Worm (Caenorhabditis elegans) whole organism, mixed stage, embryonic: Measurements from ENCODE around the gene rpl-37.

Experiments
- M03D4.4 ChIP-seq: sonication (generic microtip); optimal IDR thresholded peaks from 2 replicates; lab custom pipeline; 2017; ENCODE audit warnings: mild to moderate bottlenecking, missing genetic modification characterization, missing compliant biosample characterization
- bed-3 ChIP-seq: fragments of 200-800 bp; sonication (Bioruptor generic); optimal IDR thresholded peaks from 3 replicates; lab custom pipeline; 2018; ENCODE audit warnings: mild to moderate bottlenecking, missing genetic modification characterization, moderate library complexity, missing compliant biosample characterization
- blmp-1 ChIP-seq: fragments of 150-350 bp; optimal IDR thresholded peaks from 2 replicates; lab custom pipeline; 2014; ENCODE audit warnings: missing biosample characterization, missing genetic modification characterization
- ceh-39 ChIP-seq: fragments of 150-350 bp; optimal IDR thresholded peaks from 2 replicates; lab custom pipeline; 2014; ENCODE audit warnings: missing biosample characterization, missing genetic modification characterization
- ceh-43 ChIP-seq: fragments of 200-800 bp; sonication (Bioruptor generic); optimal IDR thresholded peaks from 2 replicates; lab custom pipeline; 2018; ENCODE audit warnings: mild to moderate bottlenecking, missing genetic modification characterization, moderate library complexity, missing compliant biosample characterization
- ces-1 ChIP-seq: fragments of 150-350 bp; optimal IDR thresholded peaks from 2 replicates; lab custom pipeline; 2014; ENCODE audit warnings: missing biosample characterization, missing genetic modification reagents, missing genetic modification characterization
- cnd-1 ChIP-seq: fragments of 200-800 bp; sonication (Bioruptor generic); optimal IDR thresholded peaks from 2 replicates; lab custom pipeline; 2018; ENCODE audit warnings: mild to moderate bottlenecking, missing genetic modification characterization, missing compliant biosample characterization
- drap-1 ChIP-seq: fragments of 200-800 bp; sonication (Bioruptor generic); optimal IDR thresholded peaks from 3 replicates; lab custom pipeline; 2018; ENCODE audit warnings: mild to moderate bottlenecking, missing genetic modification characterization, missing compliant biosample characterization
- elt-1 ChIP-seq: sonication (generic microtip); optimal IDR thresholded peaks from 2 replicates; lab custom pipeline; 2017; ENCODE audit warnings: missing genetic modification characterization, mild to moderate bottlenecking, missing compliant biosample characterization, antibody characterized with exemption, moderate library complexity, borderline replicate concordance; ENCODE audit not compliant: insufficient read depth
- elt-3 ChIP-seq: fragments of 150-350 bp; optimal IDR thresholded peaks from 2 replicates; lab custom pipeline; 2014; ENCODE audit warnings: missing biosample characterization, missing genetic modification characterization
- flh-1 ChIP-seq: fragments of 200-800 bp; sonication (Bioruptor generic); optimal IDR thresholded peaks from 2 replicates; lab custom pipeline; 2018; ENCODE audit warnings: mild to moderate bottlenecking, missing genetic modification characterization, moderate library complexity, missing compliant biosample characterization
- hlh-1 ChIP-seq: fragments of 150-350 bp; optimal IDR thresholded peaks from 2 replicates; lab custom pipeline; 2014; ENCODE audit warnings: missing biosample characterization, missing genetic modification reagents, missing genetic modification characterization
- lin-13 ChIP-seq: fragments of 150-350 bp; optimal IDR thresholded peaks from 2 replicates; lab custom pipeline; 2014; ENCODE audit warnings: missing biosample characterization, missing genetic modification characterization
- lin-32 ChIP-seq: fragments of 200-800 bp; sonication (Bioruptor generic); optimal IDR thresholded peaks from 2 replicates; lab custom pipeline; 2018; ENCODE audit warnings: mild to moderate bottlenecking, missing genetic modification characterization, missing compliant biosample characterization
- lsy-2 ChIP-seq: fragments of 150-350 bp; optimal IDR thresholded peaks from 2 replicates; lab custom pipeline; 2014; ENCODE audit warnings: missing biosample characterization, missing genetic modification characterization
- mab-5 ChIP-seq: fragments of 150-350 bp; optimal IDR thresholded peaks from 2 replicates; lab custom pipeline; 2014; ENCODE audit warnings: missing biosample characterization, missing genetic modification characterization
- mep-1 ChIP-seq: fragments of 150-350 bp; optimal IDR thresholded peaks from 2 replicates; lab custom pipeline; 2017; ENCODE audit warnings: missing biosample characterization, missing genetic modification reagents, missing genetic modification characterization, inconsistent platforms
- mls-2 ChIP-seq: sonication (generic microtip); optimal IDR thresholded peaks from 2 replicates; lab custom pipeline; 2016; ENCODE audit warnings: mild to moderate bottlenecking, missing genetic modification characterization, moderate library complexity, missing compliant biosample characterization
- nhr-2 ChIP-seq: fragments of 150-350 bp; optimal IDR thresholded peaks from 2 replicates; lab custom pipeline; 2014; ENCODE audit warnings: missing biosample characterization, missing genetic modification characterization
- nhr-28 ChIP-seq: fragments of 150-350 bp; optimal IDR thresholded peaks from 2 replicates; lab custom pipeline; 2014; ENCODE audit warnings: missing biosample characterization, missing genetic modification characterization
- nhr-76 ChIP-seq: sonication (generic microtip); optimal IDR thresholded peaks from 2 replicates; lab custom pipeline; 2017; ENCODE audit warnings: missing biosample characterization, missing genetic modification characterization
- sem-2 ChIP-seq: fragments of 200-800 bp; sonication (Bioruptor generic); optimal IDR thresholded peaks from 2 replicates; lab custom pipeline; 2018; ENCODE audit warnings: mild to moderate bottlenecking, missing genetic modification characterization, missing compliant biosample characterization
- snpc-4 ChIP-seq: fragments of 150-350 bp; optimal IDR thresholded peaks from 2 replicates; lab custom pipeline; 2014; ENCODE audit warnings: missing biosample characterization, missing genetic modification characterization
- sptf-1 ChIP-seq: sonication (generic microtip); optimal IDR thresholded peaks from 2 replicates; lab custom pipeline; 2017; ENCODE audit warnings: mild to moderate bottlenecking, missing genetic modification characterization, moderate library complexity, missing compliant biosample characterization
- unc-120 ChIP-seq: sonication (generic microtip); optimal IDR thresholded peaks from 2 replicates; lab custom pipeline; 2017; ENCODE audit warnings: missing genetic modification characterization, missing compliant biosample characterization; ENCODE audit not compliant: poor library complexity, severe bottlenecking
- unc-39 ChIP-seq: fragments of 150-350 bp; optimal IDR thresholded peaks from 2 replicates; lab custom pipeline; 2014; ENCODE audit warnings: missing biosample characterization, missing genetic modification characterization
- unc-62 ChIP-seq: fragments of 150-350 bp; optimal IDR thresholded peaks from 2 replicates; lab custom pipeline; 2014; ENCODE audit warnings: missing biosample characterization, missing genetic modification reagents, missing genetic modification characterization
- zip-8 ChIP-seq: fragments of 150-350 bp; optimal IDR thresholded peaks from 2 replicates; lab custom pipeline; 2014; ENCODE audit warnings: missing biosample characterization, missing genetic modification characterization

rpl-37 gene

DNA sequence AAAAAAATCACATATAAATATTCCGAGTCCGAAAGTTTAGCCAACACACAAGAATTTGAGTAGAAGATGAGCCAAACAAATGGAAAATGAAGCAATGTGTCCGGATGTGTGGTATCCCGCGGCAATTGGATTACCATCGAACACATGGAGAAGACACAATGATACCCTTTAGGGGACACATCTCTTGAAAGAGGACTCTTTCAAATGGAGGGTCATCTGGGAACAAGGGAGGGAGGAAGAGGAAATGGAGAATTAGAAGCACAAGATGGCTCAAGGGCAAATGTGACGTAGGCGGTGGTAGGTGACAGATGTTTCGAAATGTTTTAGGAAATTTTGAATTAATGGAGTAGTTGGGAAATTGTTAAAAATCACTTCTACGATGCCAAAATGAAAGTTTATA lies 14.6 kb downstream of the rpl-37 start:
- TF ChIP-seq lsy-2 (tag; lab: Kevin White, UChicago): no peak
- peak; percentile 83 for TF ChIP-seq cnd-1 (tag; lab: Kevin White, UChicago)
- TF ChIP-seq unc-62 (GFP tag; lab: Kevin White, UChicago): peak; percentile 56
- TF ChIP-seq sptf-1 (tag; lab: Kevin White, UChicago): no peak
- peak; percentile 98 for TF ChIP-seq ces-1 (GFP tag; lab: Kevin White, UChicago)
- TF ChIP-seq lin-32 (GFP tag; lab: Kevin White, UChicago): peak; percentile 48
- TF ChIP-seq, all 35 proteins: peak for 4

- TF ChIP-seq zip-8 (tag; lab: Kevin White, UChicago): peak; percentile 9
- TF ChIP-seq mls-2: no peak
- no peak for TF ChIP-seq unc-39 (tag; lab: Kevin White, UChicago)
- TF ChIP-seq, all 35 proteins: peak for 1
These were observed 17.9 kb downstream of the rpl-37 start, which contains the start of gene C54C6.7 for ce11 chrIII:3546323-3546722. C54C6.7 (minus strand) TSS chrIII:3546423.

- TF ChIP-seq sptf-1 (tag; lab: Kevin White, UChicago) (no peak), snpc-4 (tag; lab: Kevin White, UChicago) (no peak), unc-62 (GFP tag; lab: Kevin White, UChicago) (no peak), ceh-43 (GFP tag; lab: Kevin White, UChicago) (no peak), ceh-39 (tag; lab: Kevin White, UChicago) (no peak), M03D4.4 (no peak), cnd-1 (tag; lab: Kevin White, UChicago) (no peak), unc-39 (tag; lab: Kevin White, UChicago) (no peak), hlh-1 (tag; lab: Kevin White, UChicago) (no peak), nhr-76 (tag; lab: Kevin White, UChicago) (no peak), elt-1 (tag; lab: Kevin White, UChicago) (no peak), unc-120 (no peak)
These were observed 19.6 kb downstream of the rpl-37 start, which contains the start of gene C54C6.11 for ce11 chrIII:3548017-3548416. C54C6.11 (plus strand) TSS chrIII:3548317.

- TF ChIP-seq mls-2: no peak
- TF ChIP-seq nhr-28: no peak
- TF ChIP-seq lsy-2 (tag; lab: Kevin White, UChicago): no peak
- no peak for TF ChIP-seq drap-1 (GFP tag; lab: Kevin White, UChicago)
- TF ChIP-seq sem-2: no peak
- no peak for TF ChIP-seq nhr-2
- no peak for TF ChIP-seq ceh-43 (GFP tag; lab: Kevin White, UChicago)
- no peak for TF ChIP-seq M03D4.4
These were observed 21.3 kb downstream of the rpl-37 start, which contains the start of gene C54C6.5 for ce11 chrIII:3549750-3550149. C54C6.5 (minus strand) TSS chrIII:3549850.

DNA sequence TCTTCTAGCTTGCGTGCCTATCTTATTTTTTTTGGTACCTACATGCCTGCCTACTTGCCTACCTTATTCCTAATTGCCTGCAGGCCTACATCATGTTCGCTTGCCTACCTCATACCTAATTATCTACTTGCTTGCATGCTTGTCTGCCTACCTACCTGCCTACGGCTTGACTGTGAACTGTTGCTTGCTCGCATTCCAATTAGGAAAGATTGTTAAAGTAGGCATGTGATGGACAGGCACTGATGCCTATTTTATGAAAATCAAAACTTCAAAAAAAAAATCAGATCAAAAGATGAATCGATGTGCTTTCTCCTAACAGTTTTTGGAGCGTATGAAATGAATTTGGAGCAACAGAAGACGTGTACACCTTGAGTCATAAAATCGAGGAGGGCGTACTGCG lies 21.9 kb downstream of the rpl-37 start:
- no peak for TF ChIP-seq sem-2
- no peak for TF ChIP-seq unc-120
- no peak for TF ChIP-seq ceh-39 (tag; lab: Kevin White, UChicago)
- no peak for TF ChIP-seq ces-1 (GFP tag; lab: Kevin White, UChicago)
- TF ChIP-seq, all 35 proteins: peak for 0

DNA sequence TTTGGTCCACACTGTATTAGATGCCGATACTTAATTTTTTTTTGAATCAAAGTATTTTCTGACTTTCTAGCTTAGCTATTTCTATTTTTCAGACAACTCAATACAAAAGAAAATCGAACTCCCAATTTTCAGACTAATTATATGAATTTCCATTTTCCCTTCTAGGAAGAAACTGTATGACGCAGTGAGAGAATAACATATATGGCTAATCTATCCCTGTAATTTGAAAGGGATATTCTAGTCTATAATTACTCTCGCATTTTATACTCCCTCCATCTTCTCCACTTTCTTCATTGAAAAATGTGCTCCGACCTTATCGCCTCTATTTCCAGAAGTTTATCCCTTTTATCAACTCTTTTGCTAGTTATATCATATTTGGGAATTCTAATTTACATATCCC lies 24.9 kb downstream of the rpl-37 start, which contains the start of gene C54C6.4:
TSS of gene C54C6.4 (plus strand) at position 301 of the 400 bp plus-strand sequence.
- TF ChIP-seq nhr-76 (tag; lab: Kevin White, UChicago): no peak
- TF ChIP-seq unc-120: no peak
- TF ChIP-seq flh-1: no peak
- no peak for TF ChIP-seq mls-2
- TF ChIP-seq bed-3 (GFP tag; lab: Kevin White, UChicago): no peak
- no peak for TF ChIP-seq sptf-1 (tag; lab: Kevin White, UChicago)
- no peak for TF ChIP-seq elt-3 (tag; lab: Kevin White, UChicago)
- TF ChIP-seq mab-5 (tag; lab: Kevin White, UChicago): no peak
- no peak for TF ChIP-seq blmp-1
- TF ChIP-seq lin-13: no peak
- TF ChIP-seq unc-62 (GFP tag; lab: Kevin White, UChicago): no peak
- TF ChIP-seq ceh-43 (GFP tag; lab: Kevin White, UChicago): no peak
- no peak for TF ChIP-seq elt-1 (tag; lab: Kevin White, UChicago)
- TF ChIP-seq, all 35 proteins: peak for 0

DNA sequence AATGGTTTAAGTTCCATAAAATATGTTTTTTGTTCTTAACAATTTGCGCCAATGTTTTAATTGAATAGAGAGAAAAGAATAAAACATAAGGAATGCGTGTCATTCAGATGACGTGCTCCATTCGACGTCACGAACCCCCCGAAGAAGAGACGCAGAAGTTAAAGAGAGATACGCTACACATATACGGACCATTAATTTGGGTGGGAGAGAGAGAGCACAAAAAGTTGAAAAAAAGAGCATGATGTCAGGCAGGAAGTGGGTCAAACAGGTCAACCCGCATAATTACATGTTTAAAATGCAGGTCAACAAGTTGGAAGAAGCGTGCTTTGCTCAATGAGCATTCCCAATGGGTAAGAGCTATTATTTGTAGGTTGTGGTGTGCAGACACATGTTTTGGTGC lies 31.8 kb downstream of the rpl-37 start:
- TF ChIP-seq mep-1: no peak
- peak; percentile 9 for TF ChIP-seq ces-1 (GFP tag; lab: Kevin White, UChicago)
- TF ChIP-seq nhr-76 (tag; lab: Kevin White, UChicago): no peak
